Worm (Caenorhabditis elegans): Measurements from ENCODE around the gene K01A6.7.

K01A6.7 gene

ce11 chrIV:11738092-11738617 lies at the start of gene K01A6.7:
Gene K01A6.7 (minus strand): TSS chrIV:11738567.
- no peak for TF ChIP-seq lsy-2 (tag; optimal IDR thresholded peaks at IDR 0.05)
- no peak for TF ChIP-seq nhr-2 (tag; optimal IDR thresholded peaks at IDR 0.05)

ce11 chrIV:11787793-11788192 lies 49.4 kb upstream of the K01A6.7 start:
- TF ChIP-seq elt-1 (tag; optimal IDR thresholded peaks at IDR 0.05; ENCODE audit: borderline replicate concordance, insufficient read depth) = no peak
- TF ChIP-seq M03D4.4 (tag; optimal IDR thresholded peaks at IDR 0.05) = no peak
- TF ChIP-seq tbx-8 (GFP tag; optimal IDR thresholded peaks at IDR 0.05) = no peak
- TF ChIP-seq nhr-12 (tag; optimal IDR thresholded peaks at IDR 0.05) = no peak
- no peak for TF ChIP-seq blmp-1 (tag; optimal IDR thresholded peaks at IDR 0.05)
- TF ChIP-seq bed-3 (GFP tag; optimal IDR thresholded peaks at IDR 0.05) = no peak
- no peak for TF ChIP-seq sem-2 (GFP tag; optimal IDR thresholded peaks at IDR 0.05)
- TF ChIP-seq hlh-1 (tag; optimal IDR thresholded peaks at IDR 0.05) = no peak
- no peak for TF ChIP-seq sptf-1 (tag; optimal IDR thresholded peaks at IDR 0.05)
- TF ChIP-seq mls-2 (tag; optimal IDR thresholded peaks at IDR 0.05) = no peak
- TF ChIP-seq lin-13 (tag; optimal IDR thresholded peaks at IDR 0.05) = no peak
- TF ChIP-seq drap-1 (GFP tag; optimal IDR thresholded peaks at IDR 0.05) = no peak
- TF ChIP-seq nhr-2 (tag; optimal IDR thresholded peaks at IDR 0.05) = no peak
- TF ChIP-seq nhr-76 (tag; optimal IDR thresholded peaks at IDR 0.05) = no peak

DNA sequence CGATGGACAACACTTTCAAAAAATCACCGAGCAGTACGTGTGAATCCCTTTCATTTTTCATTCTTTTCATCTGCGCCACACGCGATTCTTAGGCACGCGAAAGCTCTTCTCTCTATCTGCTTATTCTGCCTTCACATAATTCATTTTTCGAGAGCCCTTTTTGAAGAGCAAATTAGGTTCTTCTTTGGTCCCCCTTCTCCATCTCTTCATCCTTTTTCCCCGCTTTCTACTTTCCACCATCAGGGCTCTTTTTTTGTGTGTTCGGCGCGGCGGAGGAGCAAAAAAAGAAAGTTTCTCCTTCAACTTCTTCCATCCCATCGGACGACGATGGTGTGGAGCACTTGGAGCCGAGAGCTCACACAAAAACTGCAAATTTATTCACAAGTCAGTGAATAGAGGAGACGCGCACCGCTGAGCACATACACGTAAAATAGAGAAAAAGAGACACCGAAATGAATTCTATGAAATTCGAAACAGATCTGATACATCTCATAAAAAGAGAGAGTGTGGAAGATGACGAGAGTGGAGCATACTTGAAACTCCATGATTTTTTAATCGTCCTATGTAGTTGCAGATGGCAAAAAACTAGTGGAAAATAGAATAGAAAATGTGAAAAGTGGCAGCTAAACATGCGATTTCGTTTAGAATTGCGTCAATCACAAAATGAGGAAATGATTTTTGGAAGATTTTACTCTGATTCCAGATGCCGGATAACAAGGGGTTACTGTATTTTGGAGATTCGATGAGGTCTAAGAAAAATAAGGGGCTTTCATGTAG lies 46.9 kb upstream of the K01A6.7 start:
- TF ChIP-seq elt-3 (tag; optimal IDR thresholded peaks at IDR 0.05) (no peak), ces-1 (GFP tag; optimal IDR thresholded peaks at IDR 0.05) (peak; percentile 84)

DNA sequence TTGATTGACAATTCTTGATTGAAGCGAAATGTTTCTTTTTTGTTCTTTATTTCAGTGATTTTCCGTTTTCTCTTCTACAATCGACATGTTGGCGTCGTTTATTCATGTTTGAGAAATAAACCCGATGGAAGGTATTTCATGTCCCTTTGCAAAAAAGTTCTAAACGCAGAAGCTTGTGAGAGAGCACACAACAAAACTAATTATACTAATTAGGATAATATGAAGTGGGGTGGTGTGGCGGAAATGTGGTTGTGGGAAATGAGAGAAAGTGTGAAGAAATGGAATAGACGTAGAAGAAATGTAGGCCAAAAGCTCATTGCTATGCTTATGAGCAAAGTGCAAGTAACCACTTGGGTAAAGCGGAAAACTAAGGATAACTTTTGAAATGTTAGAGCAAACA lies 44.5 kb upstream of the K01A6.7 start:
- TF ChIP-seq elt-3 (tag; optimal IDR thresholded peaks at IDR 0.05) (no peak), ces-1 (GFP tag; optimal IDR thresholded peaks at IDR 0.05) (peak; percentile 94), bed-3 (GFP tag; optimal IDR thresholded peaks at IDR 0.05) (no peak)

DNA sequence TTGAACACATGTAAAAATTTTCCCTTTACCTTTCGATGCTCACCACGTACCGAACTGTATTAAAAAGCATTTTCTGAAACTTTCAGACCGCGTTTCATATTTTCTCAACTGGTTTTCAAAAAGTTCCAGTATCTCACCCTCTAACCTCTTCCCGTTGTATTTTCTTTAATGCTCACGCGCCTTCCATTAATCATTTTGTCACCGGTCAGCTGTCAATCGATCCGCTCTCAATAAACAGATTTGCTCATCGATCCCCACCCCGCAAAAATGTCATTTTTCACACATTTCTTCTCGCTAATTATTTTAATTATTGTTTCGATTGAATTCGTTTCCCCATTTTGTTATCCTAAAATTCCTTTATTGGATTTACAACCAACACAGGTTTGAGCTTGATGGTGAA lies 40.7 kb upstream of the K01A6.7 start, which contains the start of gene lpr-2:
Gene lpr-2, plus strand, starts transcription at position 189 of the 400 bp plus-strand sequence.
- TF ChIP-seq hlh-1 (tag; optimal IDR thresholded peaks at IDR 0.05) = peak; percentile 80
- TF ChIP-seq mab-5 (tag; optimal IDR thresholded peaks at IDR 0.05) = peak; percentile 54
- TF ChIP-seq unc-62 (GFP tag; optimal IDR thresholded peaks at IDR 0.05) = peak; percentile 66
- no peak for TF ChIP-seq pha-4 (tag; optimal IDR thresholded peaks at IDR 0.05)

ce11 chrIV:11776968-11777467 lies 38.7 kb upstream of the K01A6.7 start:
- TF ChIP-seq zip-8 (tag; optimal IDR thresholded peaks at IDR 0.05) (no peak), ces-1 (GFP tag; optimal IDR thresholded peaks at IDR 0.05) (peak; percentile 15), ham-2 (GFP tag; optimal IDR thresholded peaks at IDR 0.05) (no peak), drap-1 (GFP tag; optimal IDR thresholded peaks at IDR 0.05) (no peak), unc-39 (tag; optimal IDR thresholded peaks at IDR 0.05) (no peak), nhr-237 (tag; optimal IDR thresholded peaks at IDR 0.05) (no peak)

DNA sequence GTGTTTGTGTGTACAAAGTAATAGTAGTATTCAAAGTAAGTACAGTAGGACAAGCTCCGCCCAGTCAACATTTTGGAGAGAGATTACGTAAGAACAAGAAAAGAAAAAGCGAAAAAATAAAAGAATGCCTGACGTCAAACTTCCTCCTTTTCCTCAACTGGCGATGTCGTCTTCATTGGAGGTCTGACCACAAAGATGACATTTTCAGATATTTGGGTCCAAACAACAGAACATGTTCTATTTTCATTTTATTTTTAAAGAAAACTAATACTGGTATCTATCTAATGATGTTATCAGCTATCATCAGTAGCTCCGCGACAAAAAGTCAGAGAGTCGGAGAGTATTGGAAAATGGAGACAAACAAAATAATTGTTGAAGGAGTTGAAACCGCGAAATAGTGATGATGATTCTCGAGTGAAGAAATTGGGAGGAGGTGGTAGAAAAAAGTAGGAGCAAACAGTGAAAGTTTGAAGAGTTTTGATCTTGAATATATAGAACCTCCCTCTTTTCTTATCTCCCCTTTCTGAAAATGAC lies 35.4 kb upstream of the K01A6.7 start, which contains the start of gene lips-5:
Gene lips-5, minus strand, starts transcription at position 51 of the 534 bp plus-strand sequence.
- no peak for TF ChIP-seq mep-1 (tag; optimal IDR thresholded peaks at IDR 0.05)
- no peak for TF ChIP-seq lin-32 (GFP tag; optimal IDR thresholded peaks at IDR 0.05)
- TF ChIP-seq elt-3 (tag; optimal IDR thresholded peaks at IDR 0.05) = no peak
- no peak for TF ChIP-seq unc-120 (tag; optimal IDR thresholded peaks at IDR 0.05; ENCODE audit: poor library complexity, severe bottlenecking)
- no peak for TF ChIP-seq nhr-2 (tag; optimal IDR thresholded peaks at IDR 0.05)
- TF ChIP-seq nhr-76 (tag; optimal IDR thresholded peaks at IDR 0.05) = no peak
- TF ChIP-seq lsy-2 (tag; optimal IDR thresholded peaks at IDR 0.05) = no peak
- no peak for TF ChIP-seq sptf-1 (tag; optimal IDR thresholded peaks at IDR 0.05)

All from whole organism, mixed stage, embryonic.